Worm (Caenorhabditis elegans) whole organism, late embryonic: ENCODE measurements around the gene C50E10.2.

Source experiments
- nhr-232 ChIP-seq: sonication (generic microtip); optimal IDR thresholded peaks from 2 replicates; lab custom pipeline; 2016; ENCODE audit warnings: missing genetic modification characterization, missing compliant biosample characterization
- pha-4 ChIP-seq: fragments of 150-350 bp; optimal IDR thresholded peaks from 2 replicates; lab custom pipeline; 2018; ENCODE audit warnings: missing biosample characterization, missing genetic modification reagents, missing genetic modification characterization

- TF ChIP-seq pha-4 (tag; lab: Kevin White, UChicago) (no peak), nhr-232 (tag; lab: Kevin White, UChicago) (no peak)
Observed at ce11 chrII:12263971-12264554, 45.5 kb downstream of the C50E10.2 start, which contains the start of gene faxc-1.
